Worm (Caenorhabditis elegans) whole organism, L4 larva: Measurements from ENCODE around the gene Y17G9B.11.
A peak's percentile ranks its signal among the peaks of the same experiment; 100 is the strongest.

Experiments used
- D1046.2 ChIP-seq: fragments of 200-800 bp; sonication (Bioruptor generic); IDR thresholded peaks from 2 replicates; pipeline ENCODE4 v1.3.6; 2022; ENCODE audit warnings: missing genetic modification characterization, missing compliant biosample characterization
- Y48G9A.11 ChIP-seq: fragments of 200-800 bp; sonication (Bioruptor generic); IDR thresholded peaks from 2 replicates; pipeline ENCODE4 v1.3.6; 2022; ENCODE audit warnings: missing genetic modification reagents, missing genetic modification characterization, missing compliant biosample characterization
- Y5F2A.4 ChIP-seq: fragments of 200-800 bp; sonication (Bioruptor generic); optimal IDR thresholded peaks from 2 replicates; lab custom pipeline; 2018; ENCODE audit warnings: mild to moderate bottlenecking, missing genetic modification characterization, missing compliant biosample characterization
- Y75B8A.6 ChIP-seq: fragments of 200-800 bp; sonication (Bioruptor generic); IDR thresholded peaks from 2 replicates; pipeline ENCODE4 v1.3.6; 2022; ENCODE audit warnings: missing genetic modification reagents, missing genetic modification characterization, missing compliant biosample characterization
- ZK337.2 ChIP-seq: fragments of 200-800 bp; sonication (Bioruptor generic); IDR thresholded peaks from 2 replicates; pipeline ENCODE4 v1.3.6; 2022; ENCODE audit warnings: missing genetic modification reagents, missing genetic modification characterization, missing compliant biosample characterization
- ama-1 ChIP-seq: fragments of 150-350 bp; optimal IDR thresholded peaks from 2 replicates; lab custom pipeline; 2014; ENCODE audit warnings: inconsistent platforms, mixed read lengths
- arid-1 ChIP-seq: fragments of 200-800 bp; sonication (Bioruptor generic); conservative IDR thresholded peaks from 2 replicates; pipeline ENCODE4 v1.3.6; 2022; ENCODE audit warnings: missing genetic modification reagents, missing genetic modification characterization, missing compliant biosample characterization
- dmd-6 ChIP-seq: fragments of 200-800 bp; sonication (Bioruptor generic); IDR thresholded peaks from 2 replicates; pipeline ENCODE4 v1.3.6; 2022; ENCODE audit warnings: missing genetic modification reagents, missing genetic modification characterization, missing compliant biosample characterization
- hif-1 ChIP-seq, 2 experiments: sonication (generic microtip); optimal IDR thresholded peaks; 2 replicates each; lab custom pipeline; 2016 to 2017; ENCODE audit warnings: missing compliant biosample characterization in 2 of 2, missing genetic modification characterization in 2 of 2, missing genetic modification reagents in 2 of 2, missing genotype in 2 of 2, mild to moderate bottlenecking in 1 of 2
- hmg-1.1 ChIP-seq: fragments of 200-800 bp; sonication (Bioruptor generic); IDR thresholded peaks from 2 replicates; pipeline ENCODE4 v1.3.6; 2022; ENCODE audit warnings: missing genetic modification reagents, missing genetic modification characterization, missing compliant biosample characterization
- lin-13 ChIP-seq: fragments of 150-350 bp; optimal IDR thresholded peaks from 2 replicates; lab custom pipeline; 2014; ENCODE audit warnings: missing biosample characterization, missing genetic modification reagents, missing genetic modification characterization
- lin-15B ChIP-seq: fragments of 150-350 bp; sonication (generic microtip); optimal IDR thresholded peaks from 3 replicates; lab custom pipeline; 2014; ENCODE audit warnings: missing biosample characterization, missing genetic modification characterization
- lin-38 ChIP-seq: fragments of 200-800 bp; sonication (Bioruptor generic); IDR thresholded peaks from 2 replicates; pipeline ENCODE4 v1.3.6; 2022; ENCODE audit warnings: missing genetic modification reagents, missing genetic modification characterization, missing compliant biosample characterization
- lsy-2 ChIP-seq, 2 experiments: fragments of 150-350 bp in 1 of 2; sonication (generic microtip) in 1 of 2; optimal IDR thresholded peaks; 2 replicates each; lab custom pipeline; 2014 to 2017; ENCODE audit warnings: missing biosample characterization in 2 of 2, missing genetic modification characterization in 2 of 2
- madf-9 ChIP-seq: fragments of 200-800 bp; sonication (Bioruptor generic); conservative IDR thresholded peaks from 2 replicates; pipeline ENCODE4 v1.3.6; 2022; ENCODE audit warnings: missing genetic modification reagents, missing genetic modification characterization, missing compliant biosample characterization
- mdt-29 ChIP-seq: fragments of 200-800 bp; sonication (Bioruptor generic); IDR thresholded peaks from 2 replicates; pipeline ENCODE4 v1.3.6; 2022; ENCODE audit warnings: missing genetic modification reagents, missing genetic modification characterization, missing compliant biosample characterization
- mxl-3 ChIP-seq: fragments of 200-800 bp; sonication (Bioruptor generic); optimal IDR thresholded peaks from 2 replicates; lab custom pipeline; 2018; ENCODE audit warnings: mild to moderate bottlenecking, missing genetic modification characterization, missing compliant biosample characterization
- nhr-10 ChIP-seq: fragments of 150-350 bp; optimal IDR thresholded peaks from 2 replicates; lab custom pipeline; 2014; ENCODE audit warnings: missing biosample characterization, missing genetic modification characterization
- nhr-11 ChIP-seq: fragments of 150-350 bp; optimal IDR thresholded peaks from 2 replicates; lab custom pipeline; 2014; ENCODE audit warnings: missing biosample characterization, missing genetic modification characterization
- nhr-237 ChIP-seq: sonication (generic microtip); optimal IDR thresholded peaks from 2 replicates; lab custom pipeline; 2017; ENCODE audit warnings: missing biosample characterization, missing genetic modification characterization
- pqm-1 ChIP-seq: sonication (generic microtip); optimal IDR thresholded peaks from 2 replicates; lab custom pipeline; 2017; ENCODE audit warnings: missing biosample characterization, missing genetic modification characterization
- saeg-2 ChIP-seq: fragments of 200-800 bp; sonication (Bioruptor generic); IDR thresholded peaks from 2 replicates; pipeline ENCODE4 v1.3.6; 2022; ENCODE audit warnings: missing genetic modification reagents, missing genetic modification characterization, missing compliant biosample characterization
- sdz-12 ChIP-seq: fragments of 200-800 bp; sonication (Bioruptor generic); optimal IDR thresholded peaks from 2 replicates; lab custom pipeline; 2018; ENCODE audit warnings: mild to moderate bottlenecking, missing genetic modification characterization, missing compliant biosample characterization
- snpc-1.2 ChIP-seq: fragments of 200-800 bp; sonication (Bioruptor generic); IDR thresholded peaks from 2 replicates; pipeline ENCODE4 v1.3.6; 2022; ENCODE audit warnings: missing genetic modification reagents, missing genetic modification characterization, missing compliant biosample characterization
- tag-97 ChIP-seq: fragments of 200-800 bp; sonication (Bioruptor generic); IDR thresholded peaks from 2 replicates; pipeline ENCODE4 v1.3.6; 2022; ENCODE audit warnings: missing genetic modification characterization, missing compliant biosample characterization
- unc-130 ChIP-seq: sonication (generic microtip); optimal IDR thresholded peaks from 2 replicates; lab custom pipeline; 2016; ENCODE audit warnings: missing genetic modification reagents, missing genetic modification characterization, missing compliant biosample characterization
- unc-62 ChIP-seq, 3 experiments: fragments of 150-350 bp in 1 of 3; sonication (generic microtip); optimal IDR thresholded peaks in 2 of 3; peaks in 1 of 3; 1 replicate in 1 of 3; 2 replicates in 2 of 3; lab custom pipeline; 2014 to 2017; ENCODE audit warnings: missing biosample characterization in 3 of 3, missing genetic modification characterization in 3 of 3, missing genetic modification reagents in 3 of 3, missing genotype in 1 of 3

Gene Y17G9B.11

DNA sequence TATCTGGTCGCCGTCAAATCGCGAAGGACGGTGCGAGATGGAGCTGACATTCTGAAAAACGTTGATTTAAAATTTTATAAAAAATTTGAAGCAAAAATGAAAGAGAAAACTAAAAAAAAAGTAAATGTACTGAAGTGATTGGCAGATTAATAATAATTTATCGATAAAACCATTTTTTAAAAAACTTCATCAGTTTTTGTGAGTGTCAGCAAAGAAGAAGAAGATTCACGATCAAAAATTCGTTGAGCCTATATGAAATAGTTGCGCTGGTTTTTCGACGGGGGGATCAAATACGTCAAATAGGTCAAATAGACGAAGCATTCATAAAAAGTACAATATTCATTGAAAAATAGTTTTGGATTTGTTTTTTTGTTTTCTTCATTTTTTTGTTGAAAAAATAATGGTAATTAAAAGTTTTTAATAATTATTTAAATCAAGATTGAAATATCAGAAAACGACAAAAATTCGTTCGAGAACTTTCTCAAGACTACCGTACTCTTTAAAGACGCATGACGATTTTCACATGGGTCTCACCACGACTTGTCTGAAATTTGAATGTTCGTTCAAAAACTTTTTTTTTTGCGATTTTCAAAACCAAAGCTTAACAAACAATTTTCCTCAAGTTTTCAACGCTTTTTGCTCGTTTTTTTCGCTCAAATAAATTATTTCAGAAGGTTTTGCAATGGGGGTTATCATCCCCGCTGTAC, 4.1 kb downstream of the Y17G9B.11 start, which contains the start of the genes memi-1 and cyp-31A3 (continued):
- TF ChIP-seq tag-97 (GFP tag; lab: Robert Waterston, UW): no peak
- no peak for TF ChIP-seq lin-15B (tag; lab: Kevin White, UChicago)
- no peak for TF ChIP-seq nhr-11 (tag; lab: Kevin White, UChicago)
- TF ChIP-seq Y75B8A.6: no peak
- no peak for TF ChIP-seq ZK337.2 (GFP tag; lab: Robert Waterston, UW)
- no peak for TF ChIP-seq hif-1 (tag; optimal IDR thresholded peaks at IDR 0.05; lab: Kevin White, UChicago)
- no peak for TF ChIP-seq hmg-1.1
- TF ChIP-seq mdt-29: no peak
- TF ChIP-seq lsy-2 (tag; optimal IDR thresholded peaks at IDR 0.05; lab: Kevin White, UChicago): peak in 1 of 2 experiments; percentile 25
- TF ChIP-seq unc-130 (GFP tag; lab: Kevin White, UChicago): peak; percentile 2
- no peak for TF ChIP-seq Y5F2A.4 (GFP tag; lab: Kevin White, UChicago)
- no peak for TF ChIP-seq D1046.2 (GFP tag; lab: Robert Waterston, UW)
- no peak for TF ChIP-seq nhr-237
- TF ChIP-seq dmd-6 (GFP tag; lab: Robert Waterston, UW): no peak
- TF ChIP-seq Y48G9A.11 (GFP tag; lab: Robert Waterston, UW): no peak
- TF ChIP-seq nhr-10 (tag; lab: Kevin White, UChicago): no peak

DNA sequence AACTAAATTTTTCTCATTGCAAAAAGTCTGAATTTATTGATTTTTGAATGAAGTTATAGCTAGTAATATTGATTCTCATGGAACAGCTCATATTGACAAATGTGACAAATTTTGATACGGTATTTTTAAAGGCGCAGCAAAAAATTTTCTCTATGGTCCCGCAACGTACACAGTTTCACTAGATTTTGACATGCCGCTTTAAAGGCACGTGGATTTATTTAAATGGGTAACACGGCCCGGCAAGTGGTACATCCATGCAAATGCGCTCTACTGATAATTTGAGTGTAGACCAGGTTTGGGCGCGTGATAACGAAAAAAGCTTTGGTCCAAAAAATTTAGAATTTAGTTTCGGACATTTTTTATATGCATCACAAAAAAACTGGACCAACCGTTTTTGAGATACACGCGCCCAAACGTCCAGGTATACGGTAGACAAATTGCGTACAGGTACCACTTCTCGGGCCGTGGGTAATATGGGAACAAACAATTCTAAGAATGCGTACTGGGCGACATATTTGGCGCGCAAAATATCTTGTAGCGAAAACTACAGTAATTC, 6.7 kb downstream of the Y17G9B.11 start:
- TF ChIP-seq lin-38 (GFP tag; lab: Robert Waterston, UW) (peak; percentile 83), snpc-1.2 (GFP tag; lab: Robert Waterston, UW) (0 out of 2 replicates have a peak, but pooled peaks have one; percentile 34)

DNA sequence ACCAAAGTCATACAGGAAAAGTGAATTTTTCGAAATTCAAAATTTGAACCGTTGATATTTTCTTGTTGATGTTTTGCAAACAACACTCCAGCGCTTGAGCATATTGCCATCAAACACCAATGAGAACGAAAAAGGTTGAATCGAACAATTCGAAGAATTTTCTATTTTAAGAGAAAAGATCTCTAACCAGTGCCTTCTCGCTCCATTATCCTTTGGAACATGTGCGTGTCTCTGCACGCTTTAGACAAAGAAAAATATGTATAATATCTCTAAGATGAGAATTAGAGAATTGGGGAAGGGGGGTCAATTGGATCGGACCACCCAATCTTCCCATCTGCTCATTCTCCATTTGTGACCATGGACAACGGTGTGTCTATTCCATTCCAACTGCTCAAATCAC, 7.4 kb downstream of the Y17G9B.11 start, which contains the start of gene Y17G9B.2:
Y17G9B.2 (plus strand) TSS at position 301 of the 400 bp plus-strand sequence.
- TF ChIP-seq lin-13 (GFP tag; lab: Kevin White, UChicago): no peak
- TF ChIP-seq saeg-2 (GFP tag; lab: Robert Waterston, UW): no peak
- TF ChIP-seq lsy-2 (tag; optimal IDR thresholded peaks at IDR 0.05; lab: Kevin White, UChicago): no peak
- no peak for TF ChIP-seq arid-1 (GFP tag; lab: Robert Waterston, UW)
- no peak for TF ChIP-seq sdz-12 (GFP tag; lab: Kevin White, UChicago)
- TF ChIP-seq, all 104 proteins: peak for 0

- TF ChIP-seq unc-62 (GFP tag; optimal IDR thresholded peaks at IDR 0.05 in 1 of 2; lab: Kevin White, UChicago) (peak in 1 of 2 experiments; percentile 14), unc-62 (tag; optimal IDR thresholded peaks at IDR 0.05; lab: Kevin White, UChicago) (no peak), madf-9 (GFP tag; lab: Robert Waterston, UW) (no peak)
Measured at ce11 chrIV:4764422-4764821, 8.0 kb downstream of the Y17G9B.11 start, which contains the start of gene npp-26. Gene npp-26 (plus strand): TSS chrIV:4764722.

DNA sequence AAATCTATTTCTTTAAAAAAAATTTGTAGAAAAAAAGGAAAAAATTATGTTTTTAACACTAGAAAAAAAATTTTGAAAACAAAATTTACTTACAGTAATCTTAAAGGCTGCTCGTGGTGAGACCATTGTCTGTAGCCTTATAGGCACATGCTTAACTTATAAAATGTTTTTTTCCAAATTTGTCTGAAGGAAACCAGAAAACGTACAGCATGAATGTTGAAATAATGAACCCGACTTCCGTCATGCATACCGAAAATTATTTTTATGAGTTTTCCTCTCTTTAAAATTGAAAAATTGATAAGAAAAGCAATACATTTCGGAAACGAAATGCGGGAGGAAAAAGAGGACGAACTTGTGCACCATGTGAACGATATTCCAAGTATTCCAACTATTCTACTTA, 15.4 kb downstream of the Y17G9B.11 start, which contains the start of gene R11E3.2:
R11E3.2 (plus strand) TSS at position 301 of the 400 bp plus-strand sequence.
- TF ChIP-seq pqm-1 (tag; lab: Kevin White, UChicago) (peak; percentile 28), nhr-237 (no peak)
- TF ChIP-seq, all 104 proteins: peak for 1

ce11 chrIV:4776001-4776400, 19.6 kb downstream of the Y17G9B.11 start, which contains the start of gene R11E3.19:
Gene R11E3.19 (minus strand): TSS chrIV:4776101.
- no peak for TF ChIP-seq lin-15B (tag; lab: Kevin White, UChicago)
- no peak for TF ChIP-seq ama-1 (lab: Kevin White, UChicago)
- TF ChIP-seq mxl-3: no peak
- TF ChIP-seq sdz-12 (GFP tag; lab: Kevin White, UChicago): no peak
